Worm (Caenorhabditis elegans) whole organism, L3 larva: Measurements from ENCODE around the gene R09B5.11.

Experiments used
- ama-1 ChIP-seq: fragments of 150-350 bp; optimal IDR thresholded peaks from 2 replicates; lab custom pipeline; 2018
- ceh-16 ChIP-seq: sonication (generic microtip); optimal IDR thresholded peaks from 2 replicates; lab custom pipeline; 2017; ENCODE audit warnings: missing biosample characterization, missing genetic modification characterization
- ceh-28 ChIP-seq: fragments of 150-350 bp; optimal IDR thresholded peaks from 2 replicates; lab custom pipeline; 2014; ENCODE audit warnings: missing biosample characterization, missing genetic modification reagents, missing genetic modification characterization
- daf-12 ChIP-seq: fragments of 150-350 bp; optimal IDR thresholded peaks from 2 replicates; lab custom pipeline; 2014; ENCODE audit warnings: missing biosample characterization, missing genetic modification reagents, missing genetic modification characterization
- egl-27 ChIP-seq: sonication (generic microtip); optimal IDR thresholded peaks from 4 replicates; lab custom pipeline; 2017; ENCODE audit warnings: missing biosample characterization, missing genetic modification reagents, missing genetic modification characterization
- egl-5 ChIP-seq: fragments of 150-350 bp; optimal IDR thresholded peaks from 2 replicates; lab custom pipeline; 2017; ENCODE audit warnings: missing biosample characterization, missing genetic modification reagents, missing genetic modification characterization, inconsistent platforms
- elt-1 ChIP-seq: fragments of 150-350 bp; optimal IDR thresholded peaks from 2 replicates; lab custom pipeline; 2014; ENCODE audit warnings: missing biosample characterization, missing genetic modification characterization
- elt-2 ChIP-seq: sonication (generic microtip); optimal IDR thresholded peaks from 2 replicates; lab custom pipeline; 2016; ENCODE audit warnings: missing genetic modification reagents, mild to moderate bottlenecking, missing genetic modification characterization, missing compliant biosample characterization
- elt-3 ChIP-seq, 3 experiments: fragments of 150-350 bp in 1 of 3; sonication (generic microtip) in 2 of 3; optimal IDR thresholded peaks; 2 replicates in 2 of 3; 4 replicates in 1 of 3; lab custom pipeline; 2014 to 2017; ENCODE audit warnings: missing biosample characterization in 3 of 3, missing genetic modification characterization in 3 of 3
- eor-1 ChIP-seq, 2 experiments: fragments of 150-350 bp; optimal IDR thresholded peaks; 2 replicates each; lab custom pipeline; 2014 to 2018; ENCODE audit warnings: missing biosample characterization in 2 of 2, missing genetic modification characterization in 2 of 2
- fkh-10 ChIP-seq: sonication (generic microtip); optimal IDR thresholded peaks from 2 replicates; lab custom pipeline; 2017; ENCODE audit warnings: missing biosample characterization, missing genetic modification reagents, missing genetic modification characterization
- fkh-2 ChIP-seq: fragments of 150-350 bp; optimal IDR thresholded peaks from 2 replicates; lab custom pipeline; 2014; ENCODE audit warnings: missing biosample characterization, missing genetic modification reagents, missing genetic modification characterization
- fos-1 ChIP-seq: fragments of 150-350 bp; optimal IDR thresholded peaks from 2 replicates; lab custom pipeline; 2014; ENCODE audit warnings: missing biosample characterization, missing genetic modification characterization
- hmg-11 ChIP-seq: sonication (generic microtip); optimal IDR thresholded peaks from 2 replicates; lab custom pipeline; 2016; ENCODE audit warnings: missing genetic modification characterization, missing compliant biosample characterization
- lin-15B ChIP-seq: fragments of 150-350 bp; optimal IDR thresholded peaks from 2 replicates; lab custom pipeline; 2014; ENCODE audit warnings: missing biosample characterization, missing genetic modification characterization
- lin-39 ChIP-seq: fragments of 150-350 bp; optimal IDR thresholded peaks from 2 replicates; lab custom pipeline; 2018; ENCODE audit warnings: missing biosample characterization, missing genetic modification reagents, missing genetic modification characterization
- lsy-12 ChIP-seq: sonication (generic microtip); optimal IDR thresholded peaks from 2 replicates; lab custom pipeline; 2016; ENCODE audit warnings: mild to moderate bottlenecking, missing genetic modification characterization, missing compliant biosample characterization
- mdl-1 ChIP-seq: fragments of 150-350 bp; optimal IDR thresholded peaks from 2 replicates; lab custom pipeline; 2014; ENCODE audit warnings: missing biosample characterization, missing genetic modification characterization
- mml-1 ChIP-seq: fragments of 150-350 bp; sonication (generic microtip); optimal IDR thresholded peaks from 3 replicates; lab custom pipeline; 2014; ENCODE audit warnings: missing biosample characterization, missing genetic modification characterization
- nfya-1 ChIP-seq: sonication (generic microtip); optimal IDR thresholded peaks from 2 replicates; lab custom pipeline; 2017; ENCODE audit warnings: missing genetic modification characterization, mild to moderate bottlenecking, missing compliant biosample characterization, antibody characterized with exemption, moderate library complexity; ENCODE audit not compliant: insufficient read depth
- nhr-11 ChIP-seq: fragments of 150-350 bp; optimal IDR thresholded peaks from 2 replicates; lab custom pipeline; 2014; ENCODE audit warnings: missing biosample characterization, missing genetic modification characterization
- nhr-12 ChIP-seq: fragments of 150-350 bp; optimal IDR thresholded peaks from 2 replicates; lab custom pipeline; 2014; ENCODE audit warnings: missing biosample characterization, missing genetic modification characterization
- nhr-23 ChIP-seq: fragments of 150-350 bp; optimal IDR thresholded peaks from 2 replicates; lab custom pipeline; 2014; ENCODE audit warnings: missing biosample characterization, missing genetic modification reagents, missing genetic modification characterization
- nhr-25 ChIP-seq: sonication (generic microtip); optimal IDR thresholded peaks from 2 replicates; lab custom pipeline; 2017; ENCODE audit warnings: missing biosample characterization, missing genetic modification characterization
- nhr-28 ChIP-seq: fragments of 150-350 bp; optimal IDR thresholded peaks from 2 replicates; lab custom pipeline; 2014; ENCODE audit warnings: missing biosample characterization, missing genetic modification characterization
- nhr-43 ChIP-seq: sonication (generic microtip); optimal IDR thresholded peaks from 2 replicates; lab custom pipeline; 2016; ENCODE audit warnings: mild to moderate bottlenecking, missing genetic modification characterization, missing compliant biosample characterization; ENCODE audit not compliant: poor library complexity, severe bottlenecking
- nhr-67 ChIP-seq: fragments of 150-350 bp; optimal IDR thresholded peaks from 2 replicates; lab custom pipeline; 2014; ENCODE audit warnings: missing biosample characterization, missing genetic modification characterization
- nhr-76 ChIP-seq: fragments of 150-350 bp; sonication (generic microtip); optimal IDR thresholded peaks from 5 replicates; lab custom pipeline; 2014; ENCODE audit warnings: missing biosample characterization, missing genetic modification characterization
- nhr-77 ChIP-seq: fragments of 150-350 bp; optimal IDR thresholded peaks from 2 replicates; lab custom pipeline; 2014; ENCODE audit warnings: missing biosample characterization, missing genetic modification characterization
- pha-4 ChIP-seq: fragments of 150-350 bp; optimal IDR thresholded peaks from 2 replicates; lab custom pipeline; 2014; ENCODE audit warnings: missing biosample characterization, missing genetic modification reagents, missing genetic modification characterization
- pqm-1 ChIP-seq: fragments of 150-350 bp; optimal IDR thresholded peaks from 2 replicates; lab custom pipeline; 2017; ENCODE audit warnings: missing biosample characterization, missing genetic modification characterization, inconsistent platforms
- sea-2 ChIP-seq: fragments of 150-350 bp; sonication (generic microtip); optimal IDR thresholded peaks from 4 replicates; lab custom pipeline; 2014; ENCODE audit warnings: missing biosample characterization, missing genetic modification reagents, missing genetic modification characterization
- skn-1 ChIP-seq: fragments of 150-350 bp; optimal IDR thresholded peaks from 2 replicates; lab custom pipeline; 2014; ENCODE audit warnings: missing biosample characterization, missing genetic modification characterization
- snpc-4 ChIP-seq: fragments of 150-350 bp; optimal IDR thresholded peaks from 2 replicates; lab custom pipeline; 2014; ENCODE audit warnings: missing biosample characterization, missing genetic modification characterization
- unc-39 ChIP-seq: sonication (generic microtip); optimal IDR thresholded peaks from 4 replicates; lab custom pipeline; 2017; ENCODE audit warnings: missing biosample characterization, missing genetic modification characterization
- unc-62 ChIP-seq: fragments of 150-350 bp; sonication (generic microtip); optimal IDR thresholded peaks from 4 replicates; lab custom pipeline; 2014; ENCODE audit warnings: missing biosample characterization, missing genetic modification reagents, missing genetic modification characterization
- zag-1 ChIP-seq: fragments of 150-350 bp; optimal IDR thresholded peaks from 2 replicates; lab custom pipeline; 2014; ENCODE audit warnings: missing biosample characterization, missing genetic modification characterization
- ztf-4 ChIP-seq: fragments of 150-350 bp; optimal IDR thresholded peaks from 2 replicates; lab custom pipeline; 2014; ENCODE audit warnings: missing biosample characterization, missing genetic modification characterization

The R09B5.11 gene

DNA sequence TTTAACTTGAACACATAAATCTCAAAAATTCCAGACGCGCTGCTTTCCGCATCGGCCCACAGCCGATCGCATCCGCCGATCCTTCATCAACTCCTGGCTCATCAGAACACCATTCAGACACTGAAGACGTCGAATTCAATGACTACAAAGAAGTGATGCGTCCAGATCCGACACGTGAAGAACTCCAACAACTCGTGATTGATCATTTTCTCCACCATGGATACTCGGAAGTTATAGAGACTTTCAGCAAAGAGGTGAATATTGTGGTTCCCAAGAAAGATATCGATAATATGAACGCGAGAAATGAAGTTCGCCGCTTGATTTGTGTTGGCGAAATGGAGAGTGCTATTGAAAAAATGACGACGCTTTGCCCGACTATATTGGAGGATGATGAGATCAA is 29.9 kb downstream of the R09B5.11 start:
- TF ChIP-seq lin-15B (tag; lab: Kevin White, UChicago) (no peak), egl-5 (tag; lab: Kevin White, UChicago) (no peak), elt-2 (tag; lab: Kevin White, UChicago) (no peak)

DNA sequence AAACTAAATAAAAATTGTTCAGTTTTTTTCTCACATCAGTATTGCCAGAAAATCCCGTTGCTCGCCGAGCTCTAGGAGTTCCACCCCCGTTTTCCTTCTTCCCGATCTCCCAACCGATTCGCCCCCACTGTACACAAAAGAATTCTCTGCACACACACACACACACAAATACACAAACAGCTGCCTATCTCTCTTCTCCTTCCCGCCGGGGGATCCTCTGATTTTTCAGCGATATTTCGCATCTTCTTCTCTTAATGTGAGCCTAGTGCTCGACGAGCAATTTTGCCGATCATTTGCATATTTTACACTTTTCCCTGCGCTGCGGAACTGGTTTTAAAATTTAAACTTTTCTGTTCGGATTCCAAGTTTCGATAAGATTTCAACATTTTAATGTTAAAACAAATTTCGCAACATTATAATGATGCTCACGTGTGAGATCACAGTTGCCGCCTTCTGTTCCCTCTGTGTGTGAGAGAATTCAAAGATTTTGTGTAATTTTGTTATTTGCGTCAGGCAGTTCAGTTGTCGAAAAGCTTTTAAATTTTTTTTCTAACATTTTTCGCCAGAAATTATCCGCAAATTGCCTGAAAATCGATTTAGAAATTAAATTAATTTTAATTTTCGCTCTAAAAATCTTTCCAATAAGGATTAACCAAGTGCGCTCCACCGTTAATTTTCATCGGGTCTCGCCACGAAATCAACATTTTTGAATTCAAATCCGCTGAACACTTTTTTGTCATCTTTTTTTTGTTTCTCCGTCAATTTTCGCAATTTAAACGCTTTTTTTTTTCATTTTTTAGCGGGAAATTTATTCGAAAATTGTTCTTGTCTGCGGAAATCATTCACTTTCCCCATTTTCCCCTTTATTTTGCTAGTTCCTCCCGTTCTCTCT is 32.3 kb downstream of the R09B5.11 start:
- TF ChIP-seq elt-3 (tag; optimal IDR thresholded peaks at IDR 0.05; lab: Kevin White, UChicago), result no peak
- TF ChIP-seq zag-1 (tag; lab: Kevin White, UChicago), result no peak
- TF ChIP-seq elt-2 (tag; lab: Kevin White, UChicago), result peak; percentile 27
- TF ChIP-seq elt-1 (tag; lab: Kevin White, UChicago), result peak; percentile 30
- peak; percentile 48 for TF ChIP-seq ceh-28 (tag; lab: Kevin White, UChicago)
- no peak for TF ChIP-seq nhr-76
- peak; percentile 74 for TF ChIP-seq pha-4
- TF ChIP-seq skn-1 (tag; lab: Kevin White, UChicago), result peak; percentile 95
- TF ChIP-seq pqm-1 (tag; lab: Kevin White, UChicago), result peak; percentile 24
- peak; percentile 10 for TF ChIP-seq snpc-4 (tag; lab: Kevin White, UChicago)
- no peak for TF ChIP-seq ztf-4
- TF ChIP-seq fkh-2, result peak; percentile 9
- no peak for TF ChIP-seq hmg-11 (tag; lab: Kevin White, UChicago)
- TF ChIP-seq egl-5 (tag; lab: Kevin White, UChicago), result peak; percentile 62
- TF ChIP-seq daf-12, result no peak
- peak; percentile 86 for TF ChIP-seq lin-15B (tag; lab: Kevin White, UChicago)
- TF ChIP-seq lin-39, result peak; percentile 35
- peak; percentile 35 for TF ChIP-seq fkh-10 (GFP tag; lab: Kevin White, UChicago)
- TF ChIP-seq nhr-43, result peak; percentile 43
- peak; percentile 83 for TF ChIP-seq nhr-23
- TF ChIP-seq nfya-1 (tag; lab: Kevin White, UChicago), result peak; percentile 81

- TF ChIP-seq fkh-2 (no peak), nhr-77 (tag; lab: Kevin White, UChicago) (no peak), lin-15B (tag; lab: Kevin White, UChicago) (no peak), pha-4 (no peak), mdl-1 (tag; lab: Kevin White, UChicago) (no peak), unc-39 (tag; lab: Kevin White, UChicago) (no peak), fos-1 (tag; lab: Kevin White, UChicago) (no peak), ceh-28 (tag; lab: Kevin White, UChicago) (no peak), snpc-4 (tag; lab: Kevin White, UChicago) (no peak), egl-27 (tag; lab: Kevin White, UChicago) (no peak), hmg-11 (tag; lab: Kevin White, UChicago) (no peak), nhr-43 (no peak), skn-1 (tag; lab: Kevin White, UChicago) (no peak)
These were observed 33.0 kb downstream of the R09B5.11 start for ce11 chrV:1471977-1472376.

ce11 chrV:1472569-1472968 is 33.6 kb downstream of the R09B5.11 start:
- TF ChIP-seq lin-39 (peak; percentile 7), ceh-16 (tag; lab: Kevin White, UChicago) (no peak), mml-1 (tag; lab: Kevin White, UChicago) (no peak), nhr-25 (peak; percentile 57), daf-12 (no peak)
- TF ChIP-seq, all 47 proteins: peak for 2

DNA sequence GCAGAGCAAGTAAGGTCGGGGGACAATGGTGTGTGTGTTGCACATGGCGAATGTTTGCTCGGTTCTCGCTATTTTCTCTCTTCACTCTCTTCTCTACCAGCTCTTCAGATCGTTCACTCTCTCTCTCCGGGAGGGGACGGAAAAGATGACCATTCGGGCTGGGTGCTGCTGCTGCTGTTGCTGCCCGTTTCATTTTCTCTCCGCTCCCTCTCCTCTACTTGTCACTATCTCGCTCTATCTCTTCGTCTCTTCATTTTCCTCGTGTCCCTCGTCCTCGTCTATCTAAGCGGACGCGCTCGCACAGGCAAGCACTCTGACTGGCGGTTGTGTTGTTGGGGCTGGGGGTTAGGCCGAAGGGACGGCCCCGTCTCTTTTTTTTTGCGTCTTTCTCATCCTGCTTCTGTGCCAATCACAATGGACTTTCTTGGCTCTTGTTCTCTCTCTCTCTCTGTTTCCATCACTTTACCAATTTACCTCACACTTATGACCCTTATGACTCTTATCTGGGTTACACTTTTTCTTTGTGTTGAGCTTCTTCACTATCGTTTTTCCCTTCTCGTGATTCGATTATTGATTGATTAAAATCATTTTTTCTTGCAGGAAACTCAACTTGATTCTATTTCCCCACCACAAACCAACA is 35.6 kb downstream of the R09B5.11 start, which contains the start of the genes F53E2.2 and unc-60:
Gene F53E2.2 (plus strand): TSS at position 601 of the 640 bp plus-strand sequence.
Gene unc-60 (plus strand): TSS at position 601 of the 640 bp plus-strand sequence.
- TF ChIP-seq daf-12 (no peak), fkh-10 (GFP tag; lab: Kevin White, UChicago) (peak; percentile 21), nhr-67 (no peak), zag-1 (tag; lab: Kevin White, UChicago) (no peak), pha-4 (peak; percentile 75), snpc-4 (tag; lab: Kevin White, UChicago) (peak; percentile 8), eor-1 (tag; optimal IDR thresholded peaks at IDR 0.05; lab: Kevin White, UChicago) (no peak), fkh-2 (no peak), ztf-4 (no peak), nhr-23 (no peak), unc-62 (GFP tag; lab: Kevin White, UChicago) (peak; percentile 47), nhr-77 (tag; lab: Kevin White, UChicago) (no peak), nhr-11 (tag; lab: Kevin White, UChicago) (no peak), elt-1 (tag; lab: Kevin White, UChicago) (peak; percentile 10), egl-5 (tag; lab: Kevin White, UChicago) (peak; percentile 17), nhr-43 (peak; percentile 9), elt-2 (tag; lab: Kevin White, UChicago) (peak; percentile 57), lsy-12 (tag; lab: Kevin White, UChicago) (peak; percentile 54), unc-39 (tag; lab: Kevin White, UChicago) (no peak), ceh-16 (tag; lab: Kevin White, UChicago) (no peak), nhr-12 (tag; lab: Kevin White, UChicago) (no peak), fos-1 (tag; lab: Kevin White, UChicago) (no peak), nhr-28 (tag; lab: Kevin White, UChicago) (no peak), sea-2 (GFP tag; lab: Kevin White, UChicago) (no peak), nfya-1 (tag; lab: Kevin White, UChicago) (peak; percentile 89), ama-1 (lab: Kevin White, UChicago) (peak; percentile 60), nhr-25 (no peak), lin-15B (tag; lab: Kevin White, UChicago) (peak; percentile 43)
